Fruit fly (Drosophila melanogaster) whole organism, embryonic: Measurements from ENCODE around the gene djl.

Experiments used
- Abd-B ChIP-seq: fragments of 200-800 bp; sonication (Bioruptor generic); optimal IDR thresholded peaks from 2 replicates; lab custom pipeline; 2018; ENCODE audit warnings: missing biosample characterization, mild to moderate bottlenecking, missing genetic modification characterization, moderate library complexity
- Bgb ChIP-seq: fragments of 200-800 bp; sonication (Bioruptor generic); IDR thresholded peaks from 2 replicates; pipeline ENCODE4 v1.3.6; 2022; ENCODE audit warnings: missing biosample characterization, missing genetic modification characterization; ENCODE audit not compliant: partially characterized antibody
- CG12155 ChIP-seq: fragments of 200-800 bp; sonication (Bioruptor generic); optimal IDR thresholded peaks from 3 replicates; lab custom pipeline; 2016; ENCODE audit warnings: missing biosample characterization, missing genetic modification characterization
- CG17328 ChIP-seq: fragments of 200-800 bp; sonication (Bioruptor generic); IDR thresholded peaks from 2 replicates; pipeline ENCODE4 v1.3.6; 2022; ENCODE audit warnings: missing biosample characterization, missing genetic modification characterization
- CG30020 ChIP-seq: fragments of 200-800 bp; optimal IDR thresholded peaks from 2 replicates; lab custom pipeline; 2019; ENCODE audit warnings: missing biosample characterization, mild to moderate bottlenecking, missing genetic modification characterization, moderate library complexity
- CG31388 ChIP-seq: fragments of 200-800 bp; sonication (Bioruptor generic); optimal IDR thresholded peaks from 2 replicates; lab custom pipeline; 2016; ENCODE audit warnings: missing biosample characterization, missing genetic modification characterization
- CG31441 ChIP-seq: fragments of 200-800 bp; sonication (Bioruptor generic); IDR thresholded peaks from 2 replicates; pipeline ENCODE4 v1.3.6; 2022; ENCODE audit warnings: missing biosample characterization, missing genetic modification characterization
- CG6683 ChIP-seq: fragments of 200-800 bp; sonication (Bioruptor generic); optimal IDR thresholded peaks from 2 replicates; lab custom pipeline; 2017; ENCODE audit warnings: missing biosample characterization, mild to moderate bottlenecking, missing genetic modification characterization, missing genetic modification reagents
- CG7271 ChIP-seq: fragments of 200-800 bp; sonication (Bioruptor generic); optimal IDR thresholded peaks from 2 replicates; lab custom pipeline; 2018; ENCODE audit warnings: missing biosample characterization, mild to moderate bottlenecking, missing genetic modification characterization, moderate library complexity
- CG7745 ChIP-seq: fragments of 200-800 bp; sonication (Bioruptor generic); optimal IDR thresholded peaks from 2 replicates; lab custom pipeline; 2018; ENCODE audit warnings: missing biosample characterization, mild to moderate bottlenecking, missing genetic modification characterization, moderate library complexity
- CG7786 ChIP-seq: fragments of 200-800 bp; sonication (Bioruptor generic); optimal IDR thresholded peaks from 2 replicates; lab custom pipeline; 2016; ENCODE audit warnings: missing biosample characterization, missing genetic modification characterization
- Ets65A ChIP-seq: fragments of 200-800 bp; sonication (Bioruptor generic); peaks from one replicate; lab custom pipeline; 2016; ENCODE audit warnings: missing biosample characterization, missing genetic modification characterization
- H2.0 ChIP-seq: fragments of 200-800 bp; sonication (Bioruptor generic); IDR thresholded peaks from 2 replicates; pipeline ENCODE4 v1.3.6; 2022; ENCODE audit warnings: missing biosample characterization, missing genetic modification characterization
- Med ChIP-seq: fragments of 200-800 bp; sonication (Bioruptor generic); peaks from one replicate; lab custom pipeline; 2016; ENCODE audit warnings: missing biosample characterization, missing genetic modification characterization, mild to moderate bottlenecking, inconsistent platforms, moderate library complexity
- Neu2 ChIP-seq: fragments of 200-800 bp; sonication (Bioruptor generic); optimal IDR thresholded peaks from 3 replicates; lab custom pipeline; 2016; ENCODE audit warnings: missing biosample characterization, missing genetic modification characterization, borderline replicate concordance
- Nf-YB ChIP-seq: fragments of 200-800 bp; sonication (Bioruptor generic); optimal IDR thresholded peaks from 3 replicates; lab custom pipeline; 2019; ENCODE audit warnings: missing biosample characterization, mild to moderate bottlenecking, missing genetic modification characterization, moderate library complexity
- Nf-YC ChIP-seq: fragments of 200-800 bp; optimal IDR thresholded peaks from 3 replicates; lab custom pipeline; 2019; ENCODE audit warnings: missing biosample characterization, mild to moderate bottlenecking, missing genetic modification characterization, moderate library complexity
- abd-A ChIP-seq: fragments of 200-800 bp; sonication (Bioruptor generic); optimal IDR thresholded peaks from 3 replicates; lab custom pipeline; 2019; ENCODE audit warnings: missing biosample characterization, mild to moderate bottlenecking, missing genetic modification characterization, moderate library complexity
- ash1 ChIP-seq: fragments of 200-800 bp; sonication (Bioruptor generic); optimal IDR thresholded peaks from 2 replicates; lab custom pipeline; 2018; ENCODE audit warnings: missing biosample characterization, mild to moderate bottlenecking, missing genetic modification characterization
- bsh ChIP-seq, 2 experiments: fragments of 200-800 bp; sonication (Bioruptor generic); optimal IDR thresholded peaks; 2 replicates each; lab custom pipeline; 2017 to 2018; ENCODE audit warnings: mild to moderate bottlenecking in 2 of 2, missing biosample characterization in 2 of 2, missing genetic modification characterization in 2 of 2, moderate library complexity in 1 of 2
- cad ChIP-seq: fragments of >200 bp; optimal IDR thresholded peaks from 2 replicates; lab custom pipeline; 2017; ENCODE audit warnings: missing biosample characterization, missing genetic modification characterization
- cg ChIP-seq: fragments of 200-800 bp; sonication (Bioruptor generic); optimal IDR thresholded peaks from 3 replicates; lab custom pipeline; 2019; ENCODE audit warnings: missing biosample characterization, mild to moderate bottlenecking, missing genetic modification characterization, moderate library complexity
- fd3F ChIP-seq: fragments of 200-800 bp; sonication (Bioruptor generic); optimal IDR thresholded peaks from 2 replicates; lab custom pipeline; 2018; ENCODE audit warnings: missing biosample characterization, mild to moderate bottlenecking, missing genetic modification characterization, moderate library complexity
- fru ChIP-seq: fragments of >200 bp; optimal IDR thresholded peaks from 2 replicates; lab custom pipeline; 2017
- gem ChIP-seq: fragments of 200-800 bp; sonication (Bioruptor generic); optimal IDR thresholded peaks from 2 replicates; lab custom pipeline; 2019; ENCODE audit warnings: missing biosample characterization, mild to moderate bottlenecking, missing genetic modification characterization, moderate library complexity
- inv ChIP-seq: fragments of 200-800 bp; sonication (Bioruptor generic); IDR thresholded peaks from 2 replicates; pipeline ENCODE4 v1.3.6; 2022; ENCODE audit warnings: missing biosample characterization, missing genetic modification characterization; ENCODE audit not compliant: partially characterized antibody
- jing ChIP-seq: fragments of 200-800 bp; sonication (Bioruptor generic); optimal IDR thresholded peaks from 2 replicates; lab custom pipeline; 2018; ENCODE audit warnings: missing biosample characterization, mild to moderate bottlenecking, missing genetic modification characterization
- lbe ChIP-seq: fragments of 200-800 bp; sonication (Bioruptor generic); optimal IDR thresholded peaks from 2 replicates; lab custom pipeline; 2016; ENCODE audit warnings: missing biosample characterization, mild to moderate bottlenecking, missing genetic modification characterization
- prd ChIP-seq, 3 experiments: fragments of >200 bp in 2 of 3; fragments of 200-800 bp in 1 of 3; sonication (Bioruptor generic) in 1 of 3; optimal IDR thresholded peaks in 2 of 3; IDR thresholded peaks in 1 of 3; 2 replicates in 2 of 3; 3 replicates in 1 of 3; pipeline versions ENCODE4 v1.3.6 to Lab custom; 2017 to 2022; ENCODE audit warnings: missing biosample characterization in 1 of 3, missing genetic modification characterization in 1 of 3
- pros ChIP-seq: fragments of 200-800 bp; sonication (Bioruptor generic); optimal IDR thresholded peaks from 3 replicates; lab custom pipeline; 2019; ENCODE audit warnings: missing biosample characterization, mild to moderate bottlenecking, missing genetic modification characterization, moderate library complexity
- scrt ChIP-seq: fragments of 200-800 bp; sonication (Bioruptor generic); optimal IDR thresholded peaks from 2 replicates; lab custom pipeline; 2018; ENCODE audit warnings: missing biosample characterization, mild to moderate bottlenecking, missing genetic modification characterization, moderate library complexity
- sens ChIP-seq: fragments of 200-800 bp; sonication (Bioruptor generic); peaks from one replicate; lab custom pipeline; 2016; ENCODE audit warnings: missing biosample characterization, missing genetic modification characterization
- seq ChIP-seq: fragments of 200-800 bp; sonication (Bioruptor generic); IDR thresholded peaks from 2 replicates; pipeline ENCODE4 v1.3.6; 2022; ENCODE audit warnings: missing biosample characterization, missing genetic modification characterization
- tna ChIP-seq: fragments of 200-800 bp; sonication (Bioruptor generic); IDR thresholded peaks from 2 replicates; pipeline ENCODE4 v1.3.6; 2022; ENCODE audit warnings: missing biosample characterization, missing genetic modification characterization; ENCODE audit not compliant: partially characterized antibody

Gene djl

dm6 chr3R:7060467-7060866 lies at the start of gene djl:
Gene djl, plus strand, starts transcription at chr3R:7060767.
- TF ChIP-seq CG7786 (no peak), jing (GFP tag; lab: Kevin White, UChicago) (no peak)

dm6 chr3R:7011031-7011565 lies 49.5 kb upstream of the djl start:
- TF ChIP-seq seq (GFP tag; lab: Robert Waterston, UW) (peak; percentile 36; the same call in 1 of the 2 replicates), Med (GFP tag; lab: Kevin White, UChicago) (no peak), cg (peak; percentile 33), Nf-YC (tag; lab: Kevin White, UChicago) (peak; percentile 65), tna (no peak), CG31388 (GFP tag; lab: Kevin White, UChicago) (no peak), H2.0 (GFP tag; lab: Robert Waterston, UW) (no peak), Ets65A (peak; percentile 65), prd (optimal IDR thresholded peaks at IDR 0.05; lab: Kevin White, UChicago) (no peak), prd (GFP tag; IDR thresholded peaks at IDR 0.05; lab: Robert Waterston, UW) (no peak), inv (GFP tag; lab: Robert Waterston, UW) (no peak), abd-A (peak; percentile 50), ash1 (GFP tag; lab: Kevin White, UChicago) (peak; percentile 2), Nf-YB (GFP tag; lab: Kevin White, UChicago) (peak; percentile 53), pros (GFP tag; lab: Kevin White, UChicago) (peak; percentile 19), CG6683 (GFP tag; lab: Kevin White, UChicago) (no peak)

dm6 chr3R:7024574-7024973 lies 36.0 kb upstream of the djl start:
- peak in 1 of 2 experiments; percentile 88 for TF ChIP-seq bsh (GFP tag; optimal IDR thresholded peaks at IDR 0.05; lab: Kevin White, UChicago)
- no peak for TF ChIP-seq CG7745 (tag; lab: Kevin White, UChicago)
- TF ChIP-seq Bgb, result no peak
- peak; percentile 60 for TF ChIP-seq lbe (GFP tag; lab: Kevin White, UChicago)
- 0 out of 2 replicates have a peak, but pooled peaks have one; percentile 29 for TF ChIP-seq CG17328 (GFP tag; lab: Robert Waterston, UW)
- peak; percentile 64 for TF ChIP-seq Ets65A
- no peak for TF ChIP-seq fd3F (GFP tag; lab: Kevin White, UChicago)
- TF ChIP-seq gem (tag; lab: Kevin White, UChicago), result peak; percentile 21
- no peak for TF ChIP-seq CG31441 (GFP tag; lab: Robert Waterston, UW)
- TF ChIP-seq sens (GFP tag; lab: Kevin White, UChicago), result peak; percentile 72

DNA sequence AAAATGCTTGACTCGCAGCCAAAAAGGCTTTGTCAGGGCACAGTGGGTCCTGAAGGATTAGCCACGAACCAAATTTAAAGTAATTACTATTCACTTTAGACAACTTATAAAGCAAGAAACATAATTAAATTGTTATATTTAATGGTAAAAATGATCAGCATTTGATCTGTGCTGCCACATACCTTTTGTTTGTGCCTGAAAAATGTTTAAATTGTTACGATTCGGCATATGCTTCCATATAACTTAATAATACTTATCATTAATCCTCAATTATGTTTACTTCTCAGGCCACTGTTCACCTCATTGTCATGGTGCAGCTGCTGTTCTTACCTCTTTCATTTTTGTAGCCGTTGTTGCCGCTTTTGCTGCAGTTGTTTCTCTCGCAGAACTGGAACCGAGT lies 35.3 kb upstream of the djl start:
- TF ChIP-seq bsh (GFP tag; optimal IDR thresholded peaks at IDR 0.05; lab: Kevin White, UChicago) (peak in 1 of 2 experiments; percentile 1), fru (lab: Kevin White, UChicago) (no peak)

dm6 chr3R:7028554-7028953 lies 32.0 kb upstream of the djl start:
- TF ChIP-seq CG7271 (tag; lab: Kevin White, UChicago), result peak; percentile 28
- TF ChIP-seq scrt (GFP tag; lab: Kevin White, UChicago), result peak; percentile 96
- peak; percentile 79 for TF ChIP-seq cad (GFP tag; lab: Kevin White, UChicago)
- no peak for TF ChIP-seq CG12155 (GFP tag; lab: Kevin White, UChicago)
- TF ChIP-seq Neu2 (GFP tag; lab: Kevin White, UChicago), result no peak
- no peak for TF ChIP-seq CG30020
- peak; percentile 6 for TF ChIP-seq Abd-B (GFP tag; lab: Kevin White, UChicago)
- TF ChIP-seq abd-A, result peak; percentile 85
